Fruit fly (Drosophila melanogaster) whole organism, pupa: ENCODE data around the gene hbt.

Experiments used
- CG10348 ChIP-seq: fragments of 200-800 bp; sonication (Bioruptor generic); IDR thresholded peaks from 2 replicates; pipeline ENCODE4 v1.3.6; 2022; ENCODE audit warnings: missing biosample characterization, missing genetic modification characterization
- CG12605 ChIP-seq: fragments of 200-800 bp; sonication (Bioruptor generic); IDR thresholded peaks from 2 replicates; pipeline ENCODE4 v1.3.6; 2022; ENCODE audit warnings: missing biosample characterization, missing genetic modification characterization
- CG13204 ChIP-seq: fragments of 200-800 bp; sonication (Bioruptor generic); optimal IDR thresholded peaks from 2 replicates; lab custom pipeline; 2018; ENCODE audit warnings: missing biosample characterization, mild to moderate bottlenecking, missing genetic modification characterization, moderate library complexity
- CG14655 ChIP-seq: fragments of 200-800 bp; sonication (Bioruptor generic); optimal IDR thresholded peaks from 3 replicates; lab custom pipeline; 2017; ENCODE audit warnings: mild to moderate bottlenecking, missing biosample characterization, missing genetic modification reagents, missing genetic modification characterization
- CG15710 ChIP-seq: fragments of 200-800 bp; sonication (Bioruptor generic); optimal IDR thresholded peaks from 2 replicates; lab custom pipeline; 2018; ENCODE audit warnings: missing biosample characterization, mild to moderate bottlenecking, missing genetic modification characterization, moderate library complexity
- CG17806 ChIP-seq: fragments of 200-800 bp; sonication (Bioruptor generic); optimal IDR thresholded peaks from 2 replicates; lab custom pipeline; 2018; ENCODE audit warnings: missing biosample characterization, mild to moderate bottlenecking, missing genetic modification characterization, moderate library complexity
- CG32121 ChIP-seq: fragments of 200-800 bp; sonication (Bioruptor generic); IDR thresholded peaks from 2 replicates; pipeline ENCODE4 v1.3.6; 2022; ENCODE audit warnings: missing biosample characterization, missing genetic modification characterization
- CG34367 ChIP-seq: fragments of 200-800 bp; sonication (Bioruptor generic); optimal IDR thresholded peaks from 2 replicates; lab custom pipeline; 2018; ENCODE audit warnings: missing biosample characterization, mild to moderate bottlenecking, missing genetic modification characterization
- CG4496 ChIP-seq: fragments of 200-800 bp; sonication (Bioruptor generic); IDR thresholded peaks from 3 replicates; pipeline ENCODE4 v1.3.6; 2022; ENCODE audit warnings: missing biosample characterization, missing genetic modification characterization
- CG8159 ChIP-seq: fragments of 200-800 bp; sonication (Bioruptor generic); optimal IDR thresholded peaks from 3 replicates; lab custom pipeline; 2018; ENCODE audit warnings: missing biosample characterization, mild to moderate bottlenecking, missing genetic modification characterization, moderate library complexity
- CG8301 ChIP-seq: fragments of 200-800 bp; sonication (Bioruptor generic); optimal IDR thresholded peaks from 2 replicates; lab custom pipeline; 2018; ENCODE audit warnings: missing biosample characterization, mild to moderate bottlenecking, missing genetic modification characterization
- CG9948 ChIP-seq: fragments of 200-800 bp; sonication (Bioruptor generic); optimal IDR thresholded peaks from 2 replicates; lab custom pipeline; 2018; ENCODE audit warnings: missing biosample characterization, mild to moderate bottlenecking, missing genetic modification characterization, moderate library complexity
- D1 ChIP-seq: fragments of 200-800 bp; sonication (Bioruptor generic); optimal IDR thresholded peaks from 2 replicates; lab custom pipeline; 2018; ENCODE audit warnings: missing biosample characterization, mild to moderate bottlenecking, missing genetic modification characterization, moderate library complexity
- EcR ChIP-seq: fragments of 200-800 bp; sonication (Bioruptor generic); optimal IDR thresholded peaks from 3 replicates; lab custom pipeline; 2019; ENCODE audit warnings: missing biosample characterization, missing genetic modification characterization, mild to moderate bottlenecking, moderate library complexity, missing genetic modification reagents
- Ets98B ChIP-seq: fragments of 200-800 bp; sonication (Bioruptor generic); IDR thresholded peaks from 2 replicates; pipeline ENCODE4 v1.3.6; 2022; ENCODE audit warnings: missing biosample characterization, missing genetic modification characterization
- Pif1A ChIP-seq: fragments of 200-800 bp; sonication (Bioruptor generic); optimal IDR thresholded peaks from 3 replicates; lab custom pipeline; 2016; ENCODE audit warnings: missing biosample characterization, missing genetic modification characterization
- Pif1B ChIP-seq: fragments of 200-800 bp; sonication (Bioruptor generic); optimal IDR thresholded peaks from 3 replicates; lab custom pipeline; 2016; ENCODE audit warnings: missing biosample characterization, missing genetic modification characterization
- Snoo ChIP-seq: fragments of 200-800 bp; sonication (Bioruptor generic); optimal IDR thresholded peaks from 3 replicates; lab custom pipeline; 2017; ENCODE audit warnings: missing biosample characterization, mild to moderate bottlenecking, missing genetic modification characterization, inconsistent platforms
- fd96Ca ChIP-seq: fragments of 200-800 bp; sonication (Bioruptor generic); IDR thresholded peaks from 3 replicates; pipeline ENCODE4 v1.3.6; 2022; ENCODE audit warnings: missing biosample characterization, missing genetic modification characterization
- gl ChIP-seq: fragments of 200-800 bp; sonication (Bioruptor generic); optimal IDR thresholded peaks from 2 replicates; lab custom pipeline; 2018; ENCODE audit warnings: missing biosample characterization, mild to moderate bottlenecking, missing genetic modification characterization
- rn ChIP-seq: fragments of 200-800 bp; sonication (Bioruptor generic); IDR thresholded peaks from 2 replicates; pipeline ENCODE4 v1.3.6; 2022; ENCODE audit warnings: missing biosample characterization, missing genetic modification characterization

hbt gene

dm6 chr2L:13331021-13331420, at the start of gene hbt:
Gene hbt (minus strand): TSS chr2L:13331121.
- no peak for TF ChIP-seq D1 (tag; lab: Kevin White, UChicago)
- no peak for TF ChIP-seq CG13204 (GFP tag; lab: Kevin White, UChicago)
- no peak for TF ChIP-seq CG32121 (GFP tag; lab: Robert Waterston, UW)
- TF ChIP-seq CG17806: no peak
- no peak for TF ChIP-seq CG8159 (tag; lab: Kevin White, UChicago)
- TF ChIP-seq fd96Ca (GFP tag; lab: Robert Waterston, UW): no peak
- no peak for TF ChIP-seq CG8301 (tag; lab: Kevin White, UChicago)
- no peak for TF ChIP-seq Pif1A (GFP tag; lab: Kevin White, UChicago)
- no peak for TF ChIP-seq CG4496 (GFP tag; lab: Robert Waterston, UW)
- TF ChIP-seq Ets98B (GFP tag; lab: Robert Waterston, UW): no peak
- no peak for TF ChIP-seq CG14655 (GFP tag; lab: Kevin White, UChicago)
- TF ChIP-seq Snoo (tag; lab: Kevin White, UChicago): no peak
- TF ChIP-seq gl (tag; lab: Kevin White, UChicago): no peak
- no peak for TF ChIP-seq CG12605
- TF ChIP-seq Pif1B (GFP tag; lab: Kevin White, UChicago): no peak
- no peak for TF ChIP-seq CG10348
- TF ChIP-seq, all 21 proteins: peak for 0

dm6 chr2L:13378488-13378964, 47.6 kb upstream of the hbt start, which contains the start of the genes CG9302 and beta'COP:
Gene CG9302 (minus strand): TSS chr2L:13378538.
Gene beta'COP (plus strand): TSS chr2L:13378902.
- TF ChIP-seq CG9948 (tag; lab: Kevin White, UChicago) (peak; percentile 58), gl (tag; lab: Kevin White, UChicago) (no peak), Ets98B (GFP tag; lab: Robert Waterston, UW) (peak; percentile 34; the same call in 1 of the 2 replicates), Pif1A (GFP tag; lab: Kevin White, UChicago) (no peak), CG8301 (tag; lab: Kevin White, UChicago) (no peak), CG12605 (no peak), Snoo (tag; lab: Kevin White, UChicago) (peak; percentile 57), CG15710 (tag; lab: Kevin White, UChicago) (peak; percentile 86), EcR (no peak), rn (GFP tag; lab: Robert Waterston, UW) (no peak), CG13204 (GFP tag; lab: Kevin White, UChicago) (no peak), CG14655 (GFP tag; lab: Kevin White, UChicago) (no peak), CG34367 (tag; lab: Kevin White, UChicago) (no peak), CG17806 (peak; percentile 38), D1 (tag; lab: Kevin White, UChicago) (no peak), fd96Ca (GFP tag; lab: Robert Waterston, UW) (0 out of 3 replicates have a peak, but pooled peaks have one; percentile 43), Pif1B (GFP tag; lab: Kevin White, UChicago) (no peak), CG8159 (tag; lab: Kevin White, UChicago) (no peak), CG4496 (GFP tag; lab: Robert Waterston, UW) (no peak), CG32121 (GFP tag; lab: Robert Waterston, UW) (peak; percentile 36; the same call in 1 of the 2 replicates), CG10348 (0 out of 2 replicates have a peak, but pooled peaks have one; percentile 22)

dm6 chr2L:13376086-13376485, 45.2 kb upstream of the hbt start:
- TF ChIP-seq CG4496 (GFP tag; lab: Robert Waterston, UW) (no peak), fd96Ca (GFP tag; lab: Robert Waterston, UW) (no peak), CG9948 (tag; lab: Kevin White, UChicago) (no peak), CG8301 (tag; lab: Kevin White, UChicago) (no peak), CG12605 (no peak)

dm6 chr2L:13373435-13374242, 42.7 kb upstream of the hbt start, which contains the start of the genes Bdp1 and CG6565:
Gene Bdp1 (minus strand): TSS chr2L:13373890.
Gene CG6565 (plus strand): TSS chr2L:13374019.
- TF ChIP-seq CG9948 (tag; lab: Kevin White, UChicago) (peak; percentile 97), D1 (tag; lab: Kevin White, UChicago) (no peak), Pif1B (GFP tag; lab: Kevin White, UChicago) (peak; percentile 94), CG13204 (GFP tag; lab: Kevin White, UChicago) (no peak), rn (GFP tag; lab: Robert Waterston, UW) (peak; percentile 90), Ets98B (GFP tag; lab: Robert Waterston, UW) (peak; percentile 90), CG15710 (tag; lab: Kevin White, UChicago) (peak; percentile 96), CG17806 (peak; percentile 93), EcR (no peak), Snoo (tag; lab: Kevin White, UChicago) (peak; percentile 96), CG8301 (tag; lab: Kevin White, UChicago) (peak; percentile 93), CG8159 (tag; lab: Kevin White, UChicago) (peak; percentile 96), CG14655 (GFP tag; lab: Kevin White, UChicago) (peak; percentile 97), CG10348 (peak; percentile 90), Pif1A (GFP tag; lab: Kevin White, UChicago) (no peak), CG34367 (tag; lab: Kevin White, UChicago) (peak; percentile 92), fd96Ca (GFP tag; lab: Robert Waterston, UW) (peak; percentile 93), CG32121 (GFP tag; lab: Robert Waterston, UW) (peak; percentile 94), CG12605 (peak; percentile 59), CG4496 (GFP tag; lab: Robert Waterston, UW) (peak; percentile 92), gl (tag; lab: Kevin White, UChicago) (peak; percentile 80)

- TF ChIP-seq CG12605 (no peak), CG13204 (GFP tag; lab: Kevin White, UChicago) (no peak), CG9948 (tag; lab: Kevin White, UChicago) (no peak), Snoo (tag; lab: Kevin White, UChicago) (peak; percentile 38), CG15710 (tag; lab: Kevin White, UChicago) (peak; percentile 17)
Measured at dm6 chr2L:13370762-13371161, 39.8 kb upstream of the hbt start, which contains the start of gene ND-B22. Gene ND-B22 (minus strand): TSS chr2L:13371110.
